Fruit fly (Drosophila melanogaster) whole organism, embryonic: ENCODE data around the gene Ns4.
A peak's percentile ranks its signal among the peaks of the same experiment; 100 is the strongest.

ENCODE experiments used
- CG12391 ChIP-seq: fragments of 200-800 bp; sonication (Bioruptor generic); optimal IDR thresholded peaks from 3 replicates; lab custom pipeline; 2018; ENCODE audit warnings: missing biosample characterization, mild to moderate bottlenecking, missing genetic modification characterization, moderate library complexity
- CG18476 ChIP-seq: fragments of 200-800 bp; sonication (Bioruptor generic); optimal IDR thresholded peaks from 2 replicates; lab custom pipeline; 2016; ENCODE audit warnings: missing biosample characterization, mild to moderate bottlenecking, missing genetic modification characterization
- Pdp1 ChIP-seq, 2 experiments: fragments of 200-800 bp; sonication (Bioruptor generic); optimal IDR thresholded peaks; 3 replicates each; lab custom pipeline; 2016; ENCODE audit warnings: missing biosample characterization in 2 of 2, missing genetic modification characterization in 2 of 2, mild to moderate bottlenecking in 1 of 2, moderate library complexity in 1 of 2
- Rfx ChIP-seq: fragments of 200-800 bp; sonication (Bioruptor generic); IDR thresholded peaks from 2 replicates; pipeline ENCODE4 v1.3.6; 2022; ENCODE audit warnings: missing biosample characterization, missing genetic modification characterization
- dan ChIP-seq: fragments of 200-800 bp; sonication (Bioruptor generic); IDR thresholded peaks from 2 replicates; pipeline ENCODE4 v1.3.6; 2022; ENCODE audit warnings: missing biosample characterization, missing genetic modification characterization
- nau ChIP-seq: fragments of 200-800 bp; sonication (Bioruptor generic); optimal IDR thresholded peaks from 3 replicates; lab custom pipeline; 2017; ENCODE audit warnings: missing biosample characterization, mild to moderate bottlenecking, missing genetic modification characterization, missing genetic modification reagents
- sna ChIP-seq: fragments of 200-800 bp; sonication (Bioruptor generic); IDR thresholded peaks from 2 replicates; pipeline ENCODE4 v1.3.6; 2022; ENCODE audit warnings: missing biosample characterization, missing genetic modification characterization; ENCODE audit not compliant: partially characterized antibody

DNA sequence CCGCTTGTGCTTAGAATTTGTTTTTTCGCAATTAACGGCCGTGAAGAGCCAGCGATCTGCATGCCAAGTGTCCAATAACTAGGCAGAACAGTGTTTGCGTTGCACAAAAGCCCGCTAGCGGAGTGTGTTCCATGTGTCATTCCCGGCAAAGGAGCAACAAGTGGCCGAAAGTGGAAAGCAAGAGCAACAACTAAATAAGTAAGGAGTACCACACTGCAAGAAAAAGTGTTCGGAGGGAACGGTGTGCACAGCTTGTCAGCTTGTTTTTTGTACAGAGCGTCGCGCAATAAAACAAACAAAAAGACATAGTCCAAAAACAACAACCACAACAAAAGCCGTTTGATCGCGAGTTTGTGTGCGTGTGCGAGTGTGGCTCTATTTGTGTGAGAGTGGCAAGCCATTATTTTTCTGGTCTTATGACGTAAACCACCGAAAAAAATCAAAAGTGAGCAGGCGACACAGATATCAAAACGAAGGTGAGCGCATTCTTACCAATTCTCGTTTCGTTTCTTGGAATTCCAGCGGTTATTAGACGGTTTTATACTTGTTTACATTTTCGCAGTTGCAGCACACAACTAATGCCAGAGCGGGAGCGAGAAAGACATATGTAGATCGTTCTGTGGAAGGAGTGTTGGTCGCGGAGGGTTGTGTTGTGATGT, 6.0 kb downstream of the Ns4 start:
- TF ChIP-seq nau (GFP tag; lab: Kevin White, UChicago) (no peak), dan (GFP tag; lab: Robert Waterston, UW) (no peak), Rfx (GFP tag; lab: Robert Waterston, UW) (peak; percentile 36), CG18476 (GFP tag; lab: Kevin White, UChicago) (no peak), sna (GFP tag; lab: Robert Waterston, UW) (no peak), CG12391 (no peak), Pdp1 (GFP tag; optimal IDR thresholded peaks at IDR 0.05; lab: Kevin White, UChicago) (peak in 1 of 2 experiments; percentile 84)
